Worm (Caenorhabditis elegans): Measurements from ENCODE around the gene F59H6.14.

F59H6.14 gene

ce11 chrII:2081257-2081656 is 47.9 kb downstream of the F59H6.14 start, which contains the start of gene T16A1.4:
Gene T16A1.4 (plus strand): TSS chrII:2081557.
- no peak for TF ChIP-seq pax-3 (tag; optimal IDR thresholded peaks at IDR 0.05)

- TF ChIP-seq elt-3 (tag; optimal IDR thresholded peaks at IDR 0.05) (no peak), nhr-71 (tag; optimal IDR thresholded peaks at IDR 0.05) (no peak), hlh-4 (tag; optimal IDR thresholded peaks at IDR 0.05) (no peak), xbp-1 (tag; optimal IDR thresholded peaks at IDR 0.05) (no peak), unc-98 (GFP tag; IDR thresholded peaks at IDR 0.05) (no peak), dsc-1 (tag; optimal IDR thresholded peaks at IDR 0.05) (no peak), egl-27 (tag; optimal IDR thresholded peaks at IDR 0.05) (no peak), nhr-237 (tag; optimal IDR thresholded peaks at IDR 0.05) (no peak), pax-3 (tag; optimal IDR thresholded peaks at IDR 0.05) (no peak), mef-2 (tag; optimal IDR thresholded peaks at IDR 0.05) (no peak), nhr-85 (tag) (no peak), dpl-1 (GFP tag; optimal IDR thresholded peaks at IDR 0.05) (no peak), ztf-11 (tag; optimal IDR thresholded peaks at IDR 0.05) (no peak), sox-4 (tag; optimal IDR thresholded peaks at IDR 0.05) (no peak), mep-1 (tag; optimal IDR thresholded peaks at IDR 0.05) (no peak), rnt-1 (tag; optimal IDR thresholded peaks at IDR 0.05) (no peak), lir-3 (tag; optimal IDR thresholded peaks at IDR 0.05; ENCODE audit: poor library complexity) (no peak), egl-13 (tag; optimal IDR thresholded peaks at IDR 0.05) (no peak), fkh-8 (tag; optimal IDR thresholded peaks at IDR 0.05) (no peak)
Observed at ce11 chrII:2083726-2084179, 50.4 kb downstream of the F59H6.14 start, which contains the start of the genes T16A1.5 and fbxc-49. Gene T16A1.5 (minus strand): TSS chrII:2083826. Gene fbxc-49 (plus strand): TSS chrII:2084129.

Measured in whole organism, L1 larva.